Worm (Caenorhabditis elegans) whole organism, young adult: ENCODE measurements around the gene egl-46.

ENCODE experiments used
- B0019.2 ChIP-seq: fragments of 200-800 bp; sonication (Bioruptor generic); conservative IDR thresholded peaks from 2 replicates; pipeline ENCODE4 v1.3.6; 2022; ENCODE audit warnings: missing genetic modification reagents, missing genetic modification characterization, missing compliant biosample characterization
- B0035.1 ChIP-seq: sonication (generic microtip); optimal IDR thresholded peaks from 2 replicates; lab custom pipeline; 2016; ENCODE audit warnings: missing genetic modification characterization, mild to moderate bottlenecking, missing compliant biosample characterization, missing genotype, missing genetic modification reagents
- C17E4.6 ChIP-seq: fragments of 200-800 bp; sonication (Bioruptor generic); IDR thresholded peaks from 2 replicates; pipeline ENCODE4 v1.3.6; 2022; ENCODE audit warnings: missing genetic modification reagents, missing genetic modification characterization, missing compliant biosample characterization
- D2030.7 ChIP-seq: fragments of 200-800 bp; sonication (Bioruptor generic); IDR thresholded peaks from 2 replicates; pipeline ENCODE4 v1.3.6; 2022; ENCODE audit warnings: missing genetic modification reagents, missing genetic modification characterization, missing compliant biosample characterization
- F49E8.2 ChIP-seq: sonication (generic microtip); optimal IDR thresholded peaks from 3 replicates; lab custom pipeline; 2017; ENCODE audit warnings: missing genetic modification characterization, mild to moderate bottlenecking, missing compliant biosample characterization, antibody characterized with exemption, moderate library complexity; ENCODE audit not compliant: insufficient read depth
- F52B5.7 ChIP-seq: sonication (generic microtip); optimal IDR thresholded peaks from 2 replicates; lab custom pipeline; 2016; ENCODE audit warnings: mild to moderate bottlenecking, missing genetic modification characterization, missing compliant biosample characterization
- F55B11.4 ChIP-seq: sonication (generic microtip); optimal IDR thresholded peaks from 2 replicates; lab custom pipeline; 2016; ENCODE audit warnings: missing compliant biosample characterization, missing genetic modification characterization, borderline replicate concordance; ENCODE audit not compliant: insufficient read depth
- F57A8.1 ChIP-seq: fragments of 200-800 bp; sonication (Bioruptor generic); optimal IDR thresholded peaks from 2 replicates; lab custom pipeline; 2018; ENCODE audit warnings: mild to moderate bottlenecking, missing genetic modification characterization, moderate library complexity, missing compliant biosample characterization
- K12H6.12 ChIP-seq: fragments of 200-800 bp; sonication (Bioruptor generic); optimal IDR thresholded peaks from 2 replicates; lab custom pipeline; 2018; ENCODE audit warnings: mild to moderate bottlenecking, missing genetic modification characterization, missing compliant biosample characterization
- Y53G8AR.9 ChIP-seq: fragments of 200-800 bp; sonication (Bioruptor generic); conservative IDR thresholded peaks from 2 replicates; pipeline ENCODE4 v1.3.6; 2022; ENCODE audit warnings: missing genetic modification reagents, missing genetic modification characterization, missing compliant biosample characterization
- akir-1 ChIP-seq: fragments of 200-800 bp; sonication (Bioruptor generic); optimal IDR thresholded peaks from 2 replicates; lab custom pipeline; 2018; ENCODE audit warnings: mild to moderate bottlenecking, missing genetic modification characterization, moderate library complexity, missing compliant biosample characterization
- ama-1 ChIP-seq, 3 experiments: fragments of 150-350 bp in 1 of 3; sonication (generic microtip) in 2 of 3; optimal IDR thresholded peaks; 2 replicates each; lab custom pipeline; 2014 to 2018; ENCODE audit warnings: missing biosample characterization in 2 of 3, missing genetic modification characterization in 2 of 3, missing genetic modification reagents in 2 of 3
- atf-7 ChIP-seq: sonication (generic microtip); optimal IDR thresholded peaks from 2 replicates; lab custom pipeline; 2017; ENCODE audit warnings: mild to moderate bottlenecking, missing genetic modification characterization, missing compliant biosample characterization
- attf-5 ChIP-seq: fragments of 200-800 bp; sonication (Bioruptor generic); optimal IDR thresholded peaks from 2 replicates; lab custom pipeline; 2018; ENCODE audit warnings: mild to moderate bottlenecking, missing genetic modification characterization, missing compliant biosample characterization
- cebp-1 ChIP-seq, 2 experiments: fragments of 200-800 bp in 1 of 2; sonication (Bioruptor generic) in 1 of 2; sonication (generic microtip) in 1 of 2; IDR thresholded peaks in 1 of 2; optimal IDR thresholded peaks in 1 of 2; 2 replicates each; pipeline versions ENCODE4 v1.3.6 to Lab custom; 2017 to 2022; ENCODE audit warnings: missing compliant biosample characterization in 2 of 2, missing genetic modification characterization in 2 of 2, mild to moderate bottlenecking in 1 of 2, missing genetic modification reagents in 1 of 2, moderate library complexity in 1 of 2
- ceh-27 ChIP-seq: fragments of 200-800 bp; sonication (Bioruptor generic); optimal IDR thresholded peaks from 2 replicates; lab custom pipeline; 2018; ENCODE audit warnings: mild to moderate bottlenecking, missing genetic modification characterization, moderate library complexity, missing compliant biosample characterization
- ceh-40 ChIP-seq: fragments of 200-800 bp; sonication (Bioruptor generic); IDR thresholded peaks from 2 replicates; pipeline ENCODE4 v1.3.6; 2022; ENCODE audit warnings: missing genetic modification characterization, missing compliant biosample characterization
- ceh-91 ChIP-seq: fragments of 200-800 bp; sonication (Bioruptor generic); IDR thresholded peaks from 2 replicates; pipeline ENCODE4 v1.3.6; 2022; ENCODE audit warnings: missing genetic modification reagents, missing genetic modification characterization, missing compliant biosample characterization
- chd-7 ChIP-seq: sonication (generic microtip); optimal IDR thresholded peaks from 2 replicates; lab custom pipeline; 2016; ENCODE audit warnings: mild to moderate bottlenecking, missing genetic modification characterization, moderate library complexity, missing compliant biosample characterization
- efl-1 ChIP-seq: fragments of 150-350 bp; optimal IDR thresholded peaks from 2 replicates; lab custom pipeline; 2014; ENCODE audit warnings: missing biosample characterization, missing genetic modification reagents, missing genetic modification characterization
- gei-17 ChIP-seq: fragments of 200-800 bp; sonication (Bioruptor generic); optimal IDR thresholded peaks from 2 replicates; lab custom pipeline; 2018; ENCODE audit warnings: mild to moderate bottlenecking, missing genetic modification characterization, missing compliant biosample characterization
- hlh-12 ChIP-seq: sonication (generic microtip); optimal IDR thresholded peaks from 2 replicates; lab custom pipeline; 2016; ENCODE audit warnings: missing genetic modification characterization, missing compliant biosample characterization
- hmg-20 ChIP-seq: fragments of 200-800 bp; sonication (Bioruptor generic); IDR thresholded peaks from 2 replicates; pipeline ENCODE4 v1.3.6; 2022; ENCODE audit warnings: missing genetic modification reagents, missing genetic modification characterization, missing compliant biosample characterization
- hsf-1 ChIP-seq: fragments of 200-800 bp; sonication (Bioruptor generic); IDR thresholded peaks from 2 replicates; pipeline ENCODE4 v1.3.6; 2022; ENCODE audit warnings: missing genetic modification reagents, missing genetic modification characterization, missing compliant biosample characterization
- lin-40 ChIP-seq: sonication (generic microtip); optimal IDR thresholded peaks from 2 replicates; lab custom pipeline; 2016; ENCODE audit warnings: missing genetic modification characterization, mild to moderate bottlenecking, missing compliant biosample characterization, missing genotype, missing genetic modification reagents
- lsl-1 ChIP-seq: fragments of 200-800 bp; sonication (Bioruptor generic); optimal IDR thresholded peaks from 2 replicates; lab custom pipeline; 2018; ENCODE audit warnings: mild to moderate bottlenecking, missing genetic modification characterization, moderate library complexity, missing compliant biosample characterization
- lsy-27 ChIP-seq: sonication (generic microtip); optimal IDR thresholded peaks from 2 replicates; lab custom pipeline; 2017; ENCODE audit warnings: missing genetic modification characterization, mild to moderate bottlenecking, missing compliant biosample characterization, antibody characterized with exemption, missing genotype, borderline replicate concordance; ENCODE audit not compliant: insufficient read depth
- nhr-120 ChIP-seq: fragments of 200-800 bp; sonication (Bioruptor generic); IDR thresholded peaks from 2 replicates; pipeline ENCODE4 v1.3.6; 2022; ENCODE audit warnings: missing genetic modification characterization, missing compliant biosample characterization
- nhr-80 ChIP-seq: sonication (generic microtip); optimal IDR thresholded peaks from 2 replicates; lab custom pipeline; 2016; ENCODE audit warnings: missing genetic modification characterization, missing compliant biosample characterization
- repo-1 ChIP-seq: sonication (generic microtip); optimal IDR thresholded peaks from 2 replicates; lab custom pipeline; 2017; ENCODE audit warnings: mild to moderate bottlenecking, missing genetic modification characterization, missing compliant biosample characterization
- tbp1 ChIP-seq: fragments of 200-800 bp; sonication (Bioruptor generic); optimal IDR thresholded peaks from 2 replicates; lab custom pipeline; 2018; ENCODE audit warnings: mild to moderate bottlenecking, missing genetic modification characterization, missing compliant biosample characterization
- tbx-9 ChIP-seq: sonication (generic microtip); optimal IDR thresholded peaks from 2 replicates; lab custom pipeline; 2016; ENCODE audit warnings: borderline replicate concordance, missing genetic modification characterization, inconsistent platforms, missing compliant biosample characterization
- unc-62 ChIP-seq: fragments of 150-350 bp; optimal IDR thresholded peaks from 2 replicates; lab custom pipeline; 2014; ENCODE audit warnings: missing biosample characterization, missing genetic modification reagents, missing genetic modification characterization
- ztf-26 ChIP-seq: sonication (generic microtip); optimal IDR thresholded peaks from 2 replicates; lab custom pipeline; 2017; ENCODE audit warnings: missing genetic modification characterization, missing compliant biosample characterization
- ztf-28 ChIP-seq: fragments of 200-800 bp; sonication (Bioruptor generic); IDR thresholded peaks from 2 replicates; pipeline ENCODE4 v1.3.6; 2022; ENCODE audit warnings: missing genetic modification reagents, missing genetic modification characterization, missing compliant biosample characterization
- ztf-3 ChIP-seq: fragments of 200-800 bp; sonication (Bioruptor generic); optimal IDR thresholded peaks from 2 replicates; lab custom pipeline; 2018; ENCODE audit warnings: mild to moderate bottlenecking, missing genetic modification characterization, missing compliant biosample characterization
- ztf-6 ChIP-seq: fragments of 200-800 bp; sonication (Bioruptor generic); IDR thresholded peaks from 2 replicates; pipeline ENCODE4 v1.3.6; 2022; ENCODE audit warnings: missing genetic modification reagents, missing genetic modification characterization, missing compliant biosample characterization

egl-46 gene

DNA sequence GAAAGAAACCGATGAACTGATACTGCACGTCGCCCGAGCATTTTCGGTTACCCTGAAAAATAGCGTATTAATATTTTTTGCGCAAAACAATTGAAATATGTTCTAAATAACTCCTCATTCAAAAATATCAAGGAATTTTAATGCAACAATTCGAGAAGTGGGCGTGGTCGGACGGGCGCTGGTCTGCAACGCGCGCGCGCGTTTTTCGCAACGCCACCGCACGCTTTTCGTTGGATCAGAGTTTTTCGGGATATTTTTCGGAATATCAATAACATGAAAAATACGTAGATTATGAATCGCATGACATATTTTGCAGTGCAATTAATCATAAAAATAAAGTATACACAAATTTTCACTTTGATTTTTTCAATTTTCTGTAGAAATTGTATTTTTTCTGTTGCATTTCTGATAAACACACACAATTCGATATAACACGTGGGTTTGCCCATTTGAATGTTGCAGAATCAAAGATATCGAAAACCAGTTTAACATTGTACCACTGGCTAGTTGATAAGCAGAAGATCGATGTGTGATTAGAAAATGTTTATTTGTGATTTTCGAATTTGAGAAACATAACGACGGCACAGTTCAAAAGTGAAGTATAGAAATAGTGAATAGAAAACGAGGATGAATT, 27.8 kb upstream of the egl-46 start, which contains the start of gene dlst-1 (continued):
- TF ChIP-seq B0035.1 (no peak), cebp-1 (GFP tag; IDR thresholded peaks at IDR 0.05; lab: Robert Waterston, UW) (no peak), cebp-1 (tag; optimal IDR thresholded peaks at IDR 0.05; lab: Kevin White, UChicago) (peak; percentile 52), ztf-26 (tag; lab: Kevin White, UChicago) (peak; percentile 57), ztf-3 (GFP tag; lab: Kevin White, UChicago) (no peak), ztf-28 (GFP tag; lab: Robert Waterston, UW) (no peak)

ce11 chrV:6706771-6707170, 25.4 kb upstream of the egl-46 start, which contains the start of gene W02F12.4:
W02F12.4 (minus strand) TSS chrV:6706934.
- TF ChIP-seq repo-1 (no peak), Y53G8AR.9 (GFP tag; lab: Robert Waterston, UW) (peak; percentile 56; the same call in 1 of the 2 replicates), chd-7 (tag; lab: Kevin White, UChicago) (no peak), nhr-80 (tag; lab: Kevin White, UChicago) (peak; percentile 69), cebp-1 (GFP tag; IDR thresholded peaks at IDR 0.05; lab: Robert Waterston, UW) (no peak), cebp-1 (tag; optimal IDR thresholded peaks at IDR 0.05; lab: Kevin White, UChicago) (peak; percentile 38), K12H6.12 (tag; lab: Kevin White, UChicago) (no peak), ztf-26 (tag; lab: Kevin White, UChicago) (peak; percentile 33), unc-62 (GFP tag; lab: Kevin White, UChicago) (no peak), B0019.2 (GFP tag; lab: Robert Waterston, UW) (no peak), F52B5.7 (tag; lab: Kevin White, UChicago) (no peak), lsy-27 (no peak), atf-7 (peak; percentile 90), akir-1 (GFP tag; lab: Kevin White, UChicago) (no peak), tbp1 (GFP tag; lab: Kevin White, UChicago) (peak; percentile 20), ama-1 (optimal IDR thresholded peaks at IDR 0.05; lab: Kevin White, UChicago) (no peak), ama-1 (GFP tag; optimal IDR thresholded peaks at IDR 0.05; lab: Kevin White, UChicago) (no peak), F49E8.2 (tag; lab: Kevin White, UChicago) (no peak), efl-1 (no peak), C17E4.6 (GFP tag; lab: Robert Waterston, UW) (no peak), lin-40 (tag; lab: Kevin White, UChicago) (peak; percentile 34), ztf-6 (no peak)

ce11 chrV:6705367-6705766, 24.0 kb upstream of the egl-46 start:
- TF ChIP-seq ceh-40 (no peak), D2030.7 (no peak), F57A8.1 (GFP tag; lab: Kevin White, UChicago) (no peak), nhr-120 (no peak), ceh-27 (GFP tag; lab: Kevin White, UChicago) (no peak), tbx-9 (no peak), hmg-20 (GFP tag; lab: Robert Waterston, UW) (no peak), unc-62 (GFP tag; lab: Kevin White, UChicago) (no peak), gei-17 (no peak), ceh-91 (GFP tag; lab: Robert Waterston, UW) (0 out of 2 replicates have a peak, but pooled peaks have one; percentile 33), F49E8.2 (tag; lab: Kevin White, UChicago) (no peak), hsf-1 (no peak), lsl-1 (GFP tag; lab: Kevin White, UChicago) (peak; percentile 15), F55B11.4 (tag; lab: Kevin White, UChicago) (no peak), hlh-12 (tag; lab: Kevin White, UChicago) (no peak), attf-5 (GFP tag; lab: Kevin White, UChicago) (no peak)
